Fruit fly (Drosophila melanogaster) whole organism: ENCODE data around the gene CG4770.

Experiments
- CG8478 ChIP-seq: fragments of >200 bp; optimal IDR thresholded peaks from 2 replicates; lab custom pipeline; 2018; ENCODE audit warnings: inconsistent platforms
- Dll ChIP-seq: fragments of >200 bp; optimal IDR thresholded peaks from 2 replicates; lab custom pipeline; 2017
- EcR ChIP-seq, 2 experiments: fragments of >200 bp; optimal IDR thresholded peaks; 2 replicates each; lab custom pipeline; 2017; ENCODE audit warnings: missing biosample characterization in 2 of 2, missing genetic modification characterization in 2 of 2, missing genetic modification reagents in 2 of 2
- pan ChIP-seq: fragments of >200 bp; optimal IDR thresholded peaks from 2 replicates; lab custom pipeline; 2017
- psq ChIP-seq: fragments of >200 bp; optimal IDR thresholded peaks from 2 replicates; lab custom pipeline; 2017
- usp ChIP-seq: fragments of >200 bp; optimal IDR thresholded peaks from 2 replicates; lab custom pipeline; 2017; ENCODE audit warnings: missing biosample characterization, missing genetic modification characterization, mixed read lengths

DNA sequence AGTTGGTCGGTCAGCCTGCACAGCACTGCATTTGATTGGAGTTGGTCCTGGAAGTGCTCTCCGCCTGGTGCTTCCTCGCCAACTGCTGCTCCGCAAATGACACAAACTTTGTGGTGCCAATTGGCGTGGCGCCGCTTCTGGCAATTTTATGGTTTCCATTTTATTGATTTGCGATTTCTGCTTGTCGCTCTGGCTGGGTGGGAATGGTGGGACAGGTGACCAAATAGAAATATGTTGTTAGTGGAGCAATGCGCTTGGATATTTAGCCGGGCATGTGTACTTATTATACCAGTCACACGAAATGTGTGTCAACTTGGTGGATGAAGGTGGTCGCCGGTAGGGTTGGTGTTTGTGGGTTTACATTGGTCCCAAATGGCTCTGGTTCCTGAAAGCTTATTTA lies 3.0 kb upstream of the CG4770 start, which contains the start of the genes Xport-A and Xport-B:
- TF ChIP-seq pan (no peak), CG8478 (lab: Kevin White, UChicago) (no peak), psq (lab: Kevin White, UChicago) (no peak), usp (GFP tag; lab: Kevin White, UChicago) (no peak), EcR (GFP tag; optimal IDR thresholded peaks at IDR 0.05; lab: Kevin White, UChicago) (no peak), Dll (lab: Kevin White, UChicago) (no peak)
